Fruit fly (Drosophila melanogaster) whole organism, prepupa: ENCODE measurements around the gene CG18596.

Experiments
- CG11762 ChIP-seq: fragments of 200-800 bp; sonication (Bioruptor generic); optimal IDR thresholded peaks from 3 replicates; lab custom pipeline; 2016; ENCODE audit warnings: missing biosample characterization, missing genetic modification characterization; ENCODE audit not compliant: insufficient read depth
- CG6276 ChIP-seq: fragments of 200-800 bp; sonication (Bioruptor generic); optimal IDR thresholded peaks from 2 replicates; lab custom pipeline; 2017; ENCODE audit warnings: missing biosample characterization, mild to moderate bottlenecking, missing genetic modification characterization
- CG6808 ChIP-seq: fragments of 200-800 bp; sonication (Bioruptor generic); optimal IDR thresholded peaks from 3 replicates; lab custom pipeline; 2017; ENCODE audit warnings: missing biosample characterization, missing genetic modification characterization, mild to moderate bottlenecking, moderate library complexity, missing genetic modification reagents
- CG6854 ChIP-seq: fragments of 200-800 bp; sonication (Bioruptor generic); optimal IDR thresholded peaks from 2 replicates; lab custom pipeline; 2017; ENCODE audit warnings: missing biosample characterization, mild to moderate bottlenecking, missing genetic modification characterization
- Eip78C ChIP-seq: fragments of 200-800 bp; sonication (Bioruptor generic); peaks from one replicate; lab custom pipeline; 2016; ENCODE audit warnings: missing biosample characterization, missing genetic modification characterization
- Gug ChIP-seq: fragments of 200-800 bp; sonication (Bioruptor generic); IDR thresholded peaks from 2 replicates; pipeline ENCODE4 v1.3.6; 2022; ENCODE audit warnings: missing biosample characterization, missing genetic modification characterization
- Sox15 ChIP-seq: fragments of 200-800 bp; sonication (Bioruptor generic); optimal IDR thresholded peaks from 3 replicates; lab custom pipeline; 2016; ENCODE audit warnings: missing biosample characterization, missing genetic modification characterization
- dsx ChIP-seq: fragments of 200-800 bp; optimal IDR thresholded peaks from 3 replicates; lab custom pipeline; 2019; ENCODE audit warnings: missing biosample characterization, mild to moderate bottlenecking, missing genetic modification characterization, moderate library complexity; ENCODE audit not compliant: poor library complexity, severe bottlenecking

DNA sequence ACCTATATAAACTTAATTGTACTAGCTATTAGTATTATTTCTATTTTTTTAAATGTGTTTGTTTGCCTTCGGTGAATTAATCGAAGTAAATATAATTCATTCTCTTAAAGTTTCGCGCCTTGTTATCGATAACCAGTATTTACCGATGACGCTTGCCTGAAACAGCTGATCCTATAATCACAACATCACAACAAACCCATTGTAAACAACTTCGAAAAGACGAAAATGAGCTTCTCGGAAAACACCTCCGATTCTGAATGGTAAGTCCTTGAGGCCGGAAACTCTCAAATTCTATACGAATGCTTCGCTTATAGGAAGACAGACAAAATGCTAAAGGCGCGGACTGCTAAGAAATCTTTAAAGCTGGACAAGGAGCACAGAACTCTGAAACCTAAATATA lies 4.2 kb downstream of the CG18596 start, which contains the start of gene CG34149:
- TF ChIP-seq CG6854 (GFP tag; lab: Kevin White, UChicago) (no peak), CG11762 (no peak), CG6808 (GFP tag; lab: Kevin White, UChicago) (no peak), Eip78C (GFP tag; lab: Kevin White, UChicago) (no peak), dsx (no peak), CG6276 (no peak), Gug (GFP tag; lab: Robert Waterston, UW) (no peak), Sox15 (GFP tag; lab: Kevin White, UChicago) (no peak)
